Fruit fly (Drosophila melanogaster) whole organism, embryonic: ENCODE measurements around the gene CCDC53.

Experiments used
- Ada2b ChIP-seq: fragments of 200-800 bp; sonication (Bioruptor generic); IDR thresholded peaks from 2 replicates; pipeline ENCODE4 v1.3.6; 2022; ENCODE audit warnings: missing biosample characterization, missing genetic modification characterization
- B-H1 ChIP-seq: fragments of 200-800 bp; sonication (Bioruptor generic); IDR thresholded peaks from 3 replicates; pipeline ENCODE4 v1.3.6; 2022; ENCODE audit warnings: missing biosample characterization, missing genetic modification characterization
- CG10654 ChIP-seq: fragments of 200-800 bp; sonication (Bioruptor generic); optimal IDR thresholded peaks from 2 replicates; lab custom pipeline; 2016; ENCODE audit warnings: missing biosample characterization, missing genetic modification characterization
- CG12104 ChIP-seq: fragments of 200-800 bp; sonication (Bioruptor generic); optimal IDR thresholded peaks from 3 replicates; lab custom pipeline; 2016; ENCODE audit warnings: missing biosample characterization, missing genetic modification characterization
- CG13287 ChIP-seq: fragments of 200-800 bp; sonication (Bioruptor generic); IDR thresholded peaks from 2 replicates; pipeline ENCODE4 v1.3.6; 2022; ENCODE audit warnings: missing biosample characterization, missing genetic modification characterization; ENCODE audit not compliant: partially characterized antibody
- CG17328 ChIP-seq: fragments of 200-800 bp; sonication (Bioruptor generic); IDR thresholded peaks from 2 replicates; pipeline ENCODE4 v1.3.6; 2022; ENCODE audit warnings: missing biosample characterization, missing genetic modification characterization
- CG17802 ChIP-seq: fragments of 200-800 bp; sonication (Bioruptor generic); optimal IDR thresholded peaks from 2 replicates; lab custom pipeline; 2018; ENCODE audit warnings: missing biosample characterization, mild to moderate bottlenecking, missing genetic modification characterization, moderate library complexity
- CG18476 ChIP-seq: fragments of 200-800 bp; sonication (Bioruptor generic); optimal IDR thresholded peaks from 2 replicates; lab custom pipeline; 2016; ENCODE audit warnings: missing biosample characterization, mild to moderate bottlenecking, missing genetic modification characterization
- CG2678 ChIP-seq: fragments of 200-800 bp; sonication (Bioruptor generic); optimal IDR thresholded peaks from 3 replicates; lab custom pipeline; 2019; ENCODE audit warnings: missing biosample characterization, mild to moderate bottlenecking, missing genetic modification characterization, moderate library complexity
- CG31441 ChIP-seq: fragments of 200-800 bp; sonication (Bioruptor generic); IDR thresholded peaks from 2 replicates; pipeline ENCODE4 v1.3.6; 2022; ENCODE audit warnings: missing biosample characterization, missing genetic modification characterization
- CG32772 ChIP-seq: fragments of 200-800 bp; sonication (Bioruptor generic); IDR thresholded peaks from 2 replicates; pipeline ENCODE4 v1.3.6; 2022; ENCODE audit warnings: missing biosample characterization, missing genetic modification characterization
- CG3407 ChIP-seq: fragments of 200-800 bp; sonication (Bioruptor generic); optimal IDR thresholded peaks from 2 replicates; lab custom pipeline; 2018; ENCODE audit warnings: missing biosample characterization, mild to moderate bottlenecking, missing genetic modification characterization
- CG3995 ChIP-seq: fragments of 200-800 bp; sonication (Bioruptor generic); optimal IDR thresholded peaks from 3 replicates; lab custom pipeline; 2016; ENCODE audit warnings: missing biosample characterization, missing genetic modification characterization
- CG4617 ChIP-seq: fragments of 200-800 bp; sonication (Bioruptor generic); optimal IDR thresholded peaks from 3 replicates; lab custom pipeline; 2016; ENCODE audit warnings: missing biosample characterization, missing genetic modification characterization, borderline replicate concordance
- CG4730 ChIP-seq: fragments of 200-800 bp; sonication (Bioruptor generic); IDR thresholded peaks from 2 replicates; pipeline ENCODE4 v1.3.6; 2022; ENCODE audit warnings: missing biosample characterization, missing genetic modification characterization
- CG6765 ChIP-seq: fragments of 200-800 bp; sonication (Bioruptor generic); optimal IDR thresholded peaks from 3 replicates; lab custom pipeline; 2017; ENCODE audit warnings: missing biosample characterization, mild to moderate bottlenecking, missing genetic modification characterization
- CG6854 ChIP-seq: fragments of 200-800 bp; sonication (Bioruptor generic); optimal IDR thresholded peaks from 3 replicates; lab custom pipeline; 2017; ENCODE audit warnings: missing biosample characterization, mild to moderate bottlenecking, missing genetic modification characterization
- CG7357 ChIP-seq: fragments of 200-800 bp; sonication (Bioruptor generic); IDR thresholded peaks from 3 replicates; pipeline ENCODE4 v1.3.6; 2022; ENCODE audit warnings: missing biosample characterization, missing genetic modification characterization
- CG7556 ChIP-seq: fragments of 200-800 bp; sonication (Bioruptor generic); optimal IDR thresholded peaks from 2 replicates; lab custom pipeline; 2017; ENCODE audit warnings: missing biosample characterization, mild to moderate bottlenecking, missing genetic modification characterization
- CG9932 ChIP-seq: fragments of 200-800 bp; sonication (Bioruptor generic); IDR thresholded peaks from 2 replicates; pipeline ENCODE4 v1.3.6; 2022; ENCODE audit warnings: missing biosample characterization, missing genetic modification characterization
- D19A ChIP-seq: fragments of 200-800 bp; optimal IDR thresholded peaks from 3 replicates; lab custom pipeline; 2019; ENCODE audit warnings: missing biosample characterization, mild to moderate bottlenecking, missing genetic modification characterization, moderate library complexity
- Dip2 ChIP-seq: fragments of 200-800 bp; sonication (Bioruptor generic); IDR thresholded peaks from 2 replicates; pipeline ENCODE4 v1.3.6; 2022; ENCODE audit warnings: missing biosample characterization, missing genetic modification characterization
- Fer1 ChIP-seq: fragments of 200-800 bp; sonication (Bioruptor generic); optimal IDR thresholded peaks from 2 replicates; lab custom pipeline; 2017; ENCODE audit warnings: missing biosample characterization, mild to moderate bottlenecking, missing genetic modification characterization
- HLH54F ChIP-seq: fragments of 200-800 bp; sonication (Bioruptor generic); optimal IDR thresholded peaks from 3 replicates; lab custom pipeline; 2016; ENCODE audit warnings: missing biosample characterization, missing genetic modification characterization
- Hey ChIP-seq: fragments of 200-800 bp; sonication (Bioruptor generic); optimal IDR thresholded peaks from 3 replicates; lab custom pipeline; 2018; ENCODE audit warnings: missing biosample characterization, mild to moderate bottlenecking, missing genetic modification characterization
- Hmx ChIP-seq: fragments of 200-800 bp; sonication (Bioruptor generic); optimal IDR thresholded peaks from 2 replicates; lab custom pipeline; 2016; ENCODE audit warnings: missing biosample characterization, missing genetic modification characterization
- MTF-1 ChIP-seq: fragments of 200-800 bp; sonication (Bioruptor generic); optimal IDR thresholded peaks from 2 replicates; lab custom pipeline; 2018; ENCODE audit warnings: missing biosample characterization, mild to moderate bottlenecking, missing genetic modification characterization, borderline replicate concordance
- Mes4 ChIP-seq: fragments of 200-800 bp; sonication (Bioruptor generic); optimal IDR thresholded peaks from 2 replicates; lab custom pipeline; 2016; ENCODE audit warnings: missing biosample characterization, missing genetic modification characterization
- Myb ChIP-seq: fragments of 200-800 bp; sonication (Bioruptor generic); optimal IDR thresholded peaks from 2 replicates; lab custom pipeline; 2016; ENCODE audit warnings: missing biosample characterization, missing genetic modification characterization
- Opbp ChIP-seq: fragments of 200-800 bp; sonication (Bioruptor generic); IDR thresholded peaks from 3 replicates; pipeline ENCODE4 v1.3.6; 2022; ENCODE audit warnings: missing biosample characterization, missing genetic modification characterization; ENCODE audit not compliant: partially characterized antibody
- Sry-β ChIP-seq: fragments of 200-800 bp; sonication (Bioruptor generic); optimal IDR thresholded peaks from 2 replicates; lab custom pipeline; 2018; ENCODE audit warnings: missing biosample characterization, mild to moderate bottlenecking, missing genetic modification characterization, moderate library complexity
- Taf1 ChIP-seq: fragments of 200-800 bp; sonication (Bioruptor generic); IDR thresholded peaks from 2 replicates; pipeline ENCODE4 v1.3.6; 2022; ENCODE audit warnings: missing biosample characterization, missing genetic modification characterization
- ap ChIP-seq: fragments of 200-800 bp; sonication (Bioruptor generic); IDR thresholded peaks from 2 replicates; pipeline ENCODE4 v1.3.6; 2022; ENCODE audit warnings: missing biosample characterization, missing genetic modification characterization
- btn ChIP-seq: fragments of 200-800 bp; sonication (Bioruptor generic); optimal IDR thresholded peaks from 2 replicates; lab custom pipeline; 2016; ENCODE audit warnings: missing biosample characterization, missing genetic modification characterization
- en ChIP-seq: fragments of 200-800 bp; sonication (Bioruptor generic); optimal IDR thresholded peaks from 2 replicates; lab custom pipeline; 2016; ENCODE audit warnings: missing biosample characterization, missing genetic modification characterization
- eve ChIP-seq, 2 experiments: fragments of >200 bp; optimal IDR thresholded peaks; 2 replicates each; lab custom pipeline; 2017; ENCODE audit warnings: missing biosample characterization in 2 of 2, missing genetic modification characterization in 2 of 2
- eyg ChIP-seq: fragments of 200-800 bp; sonication (Bioruptor generic); optimal IDR thresholded peaks from 3 replicates; lab custom pipeline; 2016; ENCODE audit warnings: missing biosample characterization, missing genetic modification characterization
- ind ChIP-seq: fragments of 200-800 bp; sonication (Bioruptor generic); optimal IDR thresholded peaks from 3 replicates; lab custom pipeline; 2016; ENCODE audit warnings: missing biosample characterization, missing genetic modification characterization
- jing ChIP-seq: fragments of 200-800 bp; sonication (Bioruptor generic); optimal IDR thresholded peaks from 2 replicates; lab custom pipeline; 2018; ENCODE audit warnings: missing biosample characterization, mild to moderate bottlenecking, missing genetic modification characterization
- mam ChIP-seq: fragments of 200-800 bp; sonication (Bioruptor generic); optimal IDR thresholded peaks from 3 replicates; lab custom pipeline; 2016; ENCODE audit warnings: missing biosample characterization, missing genetic modification characterization
- mld ChIP-seq: fragments of 200-800 bp; sonication (Bioruptor generic); IDR thresholded peaks from 3 replicates; pipeline ENCODE4 v1.3.6; 2022; ENCODE audit warnings: missing biosample characterization, missing genetic modification characterization; ENCODE audit not compliant: partially characterized antibody
- pita ChIP-seq: fragments of 200-800 bp; sonication (Bioruptor generic); optimal IDR thresholded peaks from 2 replicates; lab custom pipeline; 2017; ENCODE audit warnings: missing biosample characterization, mild to moderate bottlenecking, missing genetic modification characterization
- pnt ChIP-seq: fragments of 200-800 bp; sonication (Bioruptor generic); optimal IDR thresholded peaks from 3 replicates; lab custom pipeline; 2016; ENCODE audit warnings: missing biosample characterization, missing genetic modification characterization
- seq ChIP-seq: fragments of 200-800 bp; sonication (Bioruptor generic); IDR thresholded peaks from 2 replicates; pipeline ENCODE4 v1.3.6; 2022; ENCODE audit warnings: missing biosample characterization, missing genetic modification characterization
- tin ChIP-seq: fragments of 200-800 bp; sonication (Bioruptor generic); optimal IDR thresholded peaks from 3 replicates; lab custom pipeline; 2016; ENCODE audit warnings: missing biosample characterization, missing genetic modification characterization
- vnd ChIP-seq: fragments of 200-800 bp; sonication (Bioruptor generic); IDR thresholded peaks from 3 replicates; pipeline ENCODE4 v1.3.6; 2022; ENCODE audit warnings: missing biosample characterization, missing genetic modification characterization; ENCODE audit not compliant: partially characterized antibody

CCDC53 gene

dm6 chr2L:8083427-8084295 is 42.8 kb downstream of the CCDC53 start (continued):
- no peak for TF ChIP-seq seq (GFP tag; lab: Robert Waterston, UW)
- peak; percentile 16 for TF ChIP-seq Fer1 (GFP tag; lab: Kevin White, UChicago)
- no peak; the same call in 1 of the 2 replicates for TF ChIP-seq CG31441 (GFP tag; lab: Robert Waterston, UW)
- TF ChIP-seq mam (GFP tag; lab: Kevin White, UChicago): no peak
- no peak for TF ChIP-seq CG3995 (GFP tag; lab: Kevin White, UChicago)
- TF ChIP-seq CG17802 (tag; lab: Kevin White, UChicago): no peak
- TF ChIP-seq HLH54F: no peak
- no peak for TF ChIP-seq CG4730 (GFP tag; lab: Robert Waterston, UW)
- TF ChIP-seq D19A (tag; lab: Kevin White, UChicago): peak; percentile 16
- no peak for TF ChIP-seq btn (GFP tag; lab: Kevin White, UChicago)
- no peak for TF ChIP-seq Myb (GFP tag; lab: Kevin White, UChicago)
- no peak for TF ChIP-seq Sry-β (GFP tag; lab: Kevin White, UChicago)
- peak; percentile 9 for TF ChIP-seq MTF-1 (GFP tag; lab: Kevin White, UChicago)
- no peak for TF ChIP-seq ind (GFP tag; lab: Kevin White, UChicago)
- TF ChIP-seq vnd (GFP tag; lab: Robert Waterston, UW): no peak
- no peak for TF ChIP-seq CG32772 (GFP tag; lab: Robert Waterston, UW)
- no peak for TF ChIP-seq CG2678 (tag; lab: Kevin White, UChicago)
- TF ChIP-seq CG9932 (GFP tag; lab: Robert Waterston, UW): no peak
- TF ChIP-seq jing (GFP tag; lab: Kevin White, UChicago): no peak
- no peak for TF ChIP-seq B-H1
- TF ChIP-seq CG6765 (GFP tag; lab: Kevin White, UChicago): no peak
- TF ChIP-seq pita (GFP tag; lab: Kevin White, UChicago): no peak
- no peak for TF ChIP-seq CG12104
- no peak for TF ChIP-seq eve (GFP tag; optimal IDR thresholded peaks at IDR 0.05; lab: Kevin White, UChicago)
- no peak for TF ChIP-seq Hey (tag; lab: Kevin White, UChicago)
- no peak for TF ChIP-seq Ada2b
- no peak for TF ChIP-seq Dip2 (GFP tag; lab: Robert Waterston, UW)
- no peak for TF ChIP-seq mld (GFP tag; lab: Robert Waterston, UW)
- no peak for TF ChIP-seq CG10654
- peak; percentile 54 for TF ChIP-seq CG4617 (GFP tag; lab: Kevin White, UChicago)
- no peak for TF ChIP-seq ap
- no peak for TF ChIP-seq CG13287 (GFP tag; lab: Robert Waterston, UW)
- TF ChIP-seq Mes4: no peak
- TF ChIP-seq Hmx (GFP tag; lab: Kevin White, UChicago): no peak
- TF ChIP-seq Opbp (GFP tag; lab: Robert Waterston, UW): peak; percentile 50; the same call in 1 of the 3 replicates
- TF ChIP-seq eyg: no peak
- no peak for TF ChIP-seq CG17328 (GFP tag; lab: Robert Waterston, UW)
- TF ChIP-seq Taf1 (GFP tag; lab: Robert Waterston, UW): no peak
- TF ChIP-seq en (GFP tag; lab: Kevin White, UChicago): no peak
- no peak for TF ChIP-seq CG3407 (GFP tag; lab: Kevin White, UChicago)
- no peak for TF ChIP-seq CG7357 (GFP tag; lab: Robert Waterston, UW)
- TF ChIP-seq CG7556 (GFP tag; lab: Kevin White, UChicago): no peak
- no peak for TF ChIP-seq CG18476 (GFP tag; lab: Kevin White, UChicago)
- TF ChIP-seq pnt: no peak
- TF ChIP-seq CG6854 (GFP tag; lab: Kevin White, UChicago): no peak
- no peak for TF ChIP-seq tin (GFP tag; lab: Kevin White, UChicago)
- TF ChIP-seq, all 482 proteins: peak for 68
